Worm (Caenorhabditis elegans): ENCODE results near the gene W04H10.2.
"Not testable (repeated sequence)": the region's sequence is repeated elsewhere in the genome, so short reads cannot be mapped to it uniquely, and the experiment has no call there.

Gene W04H10.2

DNA sequence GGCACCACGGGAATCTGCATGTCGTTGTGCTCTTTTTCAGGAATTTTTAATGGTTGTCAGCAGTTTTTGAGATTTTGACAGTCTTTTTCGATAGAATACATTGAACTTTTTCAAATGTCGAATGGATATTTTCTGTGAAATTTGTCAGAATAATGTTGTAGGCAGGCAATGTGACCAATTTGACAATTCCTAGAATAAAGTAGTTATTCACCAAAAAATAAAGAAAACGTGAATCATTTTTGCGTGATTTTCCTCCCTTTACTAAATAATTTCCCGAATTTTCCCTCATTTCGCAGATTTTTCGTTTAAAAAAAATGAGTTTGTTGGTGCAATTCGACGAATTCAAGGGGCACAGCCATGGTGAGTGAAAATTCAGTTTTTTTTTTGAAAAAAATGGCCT is 3.4 kb downstream of the W04H10.2 start, which contains the start of gene W04H10.1:
Gene W04H10.1 (plus strand): TSS at position 301 of the 400 bp plus-strand sequence.
- TF ChIP-seq elt-2 (tag; optimal IDR thresholded peaks at IDR 0.05) (no peak), ceh-2 (tag; optimal IDR thresholded peaks at IDR 0.05) (no peak), K09A11.1 (tag; optimal IDR thresholded peaks at IDR 0.05; ENCODE audit: insufficient read depth) (no peak), che-1 (tag; optimal IDR thresholded peaks at IDR 0.05) (no peak), unc-42 (tag; optimal IDR thresholded peaks at IDR 0.05) (no peak), syd-9 (tag; optimal IDR thresholded peaks at IDR 0.05) (no peak), pha-2 (tag; optimal IDR thresholded peaks at IDR 0.05) (no peak), sdc-2 (tag; optimal IDR thresholded peaks at IDR 0.05) (no peak), C08G9.2 (tag; optimal IDR thresholded peaks at IDR 0.05) (no peak)

- not testable (repeated sequence) for TF ChIP-seq pqm-1 (tag; optimal IDR thresholded peaks at IDR 0.05); tbx-7 (tag; optimal IDR thresholded peaks at IDR 0.05); dmd-4 (tag; optimal IDR thresholded peaks at IDR 0.05; ENCODE audit: borderline replicate concordance)
Measured at ce11 chrII:612361-612760, 7.0 kb downstream of the W04H10.2 start, which contains the start of gene clec-118. TSS of gene clec-118 (minus strand) at chrII:612461.

- TF ChIP-seq nhr-11 (tag; optimal IDR thresholded peaks at IDR 0.05): no peak
- peak; percentile 48 for TF ChIP-seq ceh-48 (tag; optimal IDR thresholded peaks at IDR 0.05)
Measured at ce11 chrII:614701-615100, 9.3 kb downstream of the W04H10.2 start.

DNA sequence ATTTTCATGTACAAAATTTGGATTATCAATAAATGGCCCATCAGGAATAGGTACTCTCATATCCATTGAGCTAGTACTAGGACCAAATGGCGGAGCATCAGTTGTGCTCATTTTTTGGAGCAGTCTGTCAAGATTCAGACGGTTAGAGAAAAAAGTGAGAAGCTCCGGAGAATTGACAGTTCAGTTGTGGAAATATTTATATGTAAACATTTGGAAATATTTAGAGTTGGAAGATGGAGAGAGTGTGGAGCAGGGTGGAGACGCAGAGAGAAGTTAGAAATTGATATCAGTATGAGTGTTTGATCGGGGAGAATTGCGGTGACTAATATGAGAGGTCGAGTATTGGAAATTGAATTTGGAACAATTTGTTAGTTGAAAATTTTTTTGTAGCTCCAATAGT is 15.8 kb downstream of the W04H10.2 start:
- no peak for TF ChIP-seq C08G9.2 (tag; optimal IDR thresholded peaks at IDR 0.05)

DNA sequence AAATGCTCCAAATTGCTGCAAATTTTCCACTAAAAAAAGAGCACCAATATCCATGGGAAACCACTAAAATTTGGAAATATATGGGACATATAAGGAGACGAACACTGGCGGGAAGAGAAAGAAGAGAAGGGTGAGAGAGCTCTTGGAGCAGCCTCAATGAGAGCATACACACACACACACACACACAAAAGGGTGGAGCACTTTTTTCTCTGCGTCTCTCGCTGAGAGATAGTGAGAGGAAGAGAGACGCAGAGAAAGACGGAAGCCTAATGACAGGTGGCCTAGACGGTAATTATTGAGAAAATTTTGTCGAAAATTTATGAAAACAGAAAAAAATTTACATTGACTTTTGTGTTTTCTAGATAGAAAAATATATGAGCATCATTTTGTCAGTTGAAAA is 17.1 kb downstream of the W04H10.2 start:
- TF ChIP-seq ahr-1 (tag; optimal IDR thresholded peaks at IDR 0.05) (no peak), unc-55 (GFP tag; optimal IDR thresholded peaks at IDR 0.05) (peak; percentile 26), ceh-48 (tag; optimal IDR thresholded peaks at IDR 0.05) (no peak), unc-86 (tag; optimal IDR thresholded peaks at IDR 0.05) (no peak), T23F11.4 (GFP tag; optimal IDR thresholded peaks at IDR 0.05) (no peak), K02D7.2 (tag; optimal IDR thresholded peaks at IDR 0.05) (no peak), zip-5 (tag; optimal IDR thresholded peaks at IDR 0.05) (no peak), madf-2 (tag; optimal IDR thresholded peaks at IDR 0.05) (no peak), ceh-18 (tag; optimal IDR thresholded peaks at IDR 0.05) (no peak), ets-4 (tag; optimal IDR thresholded peaks at IDR 0.05) (no peak), ceh-31 (tag; optimal IDR thresholded peaks at IDR 0.05) (peak; percentile 26), nhr-11 (tag; optimal IDR thresholded peaks at IDR 0.05) (no peak), hlh-13 (GFP tag; optimal IDR thresholded peaks at IDR 0.05) (no peak), hlh-15 (tag; optimal IDR thresholded peaks at IDR 0.05) (no peak), gmeb-2 (tag; optimal IDR thresholded peaks at IDR 0.05) (no peak), ceh-6 (GFP tag; optimal IDR thresholded peaks at IDR 0.05) (no peak), elt-2 (tag; optimal IDR thresholded peaks at IDR 0.05) (no peak), ceh-34 (tag; optimal IDR thresholded peaks at IDR 0.05) (peak; percentile 53), rnt-1 (tag; optimal IDR thresholded peaks at IDR 0.05) (no peak), ceh-45 (GFP tag; IDR thresholded peaks at IDR 0.05) (no peak), tbx-7 (tag; optimal IDR thresholded peaks at IDR 0.05) (no peak), sox-4 (tag; optimal IDR thresholded peaks at IDR 0.05) (no peak), tbx-2 (tag; optimal IDR thresholded peaks at IDR 0.05) (no peak), nfya-1 (tag; optimal IDR thresholded peaks at IDR 0.05) (peak; percentile 45), mec-3 (tag; optimal IDR thresholded peaks at IDR 0.05; ENCODE audit: borderline replicate concordance) (no peak), unc-3 (GFP tag; conservative IDR thresholded peaks at IDR 0.05) (no peak), unc-3 (tag; optimal IDR thresholded peaks at IDR 0.05) (no peak), dve-1 (tag; optimal IDR thresholded peaks at IDR 0.05) (no peak), odd-2 (tag; optimal IDR thresholded peaks at IDR 0.05) (no peak), pag-3 (tag; optimal IDR thresholded peaks at IDR 0.05; ENCODE audit: borderline replicate concordance) (no peak), pha-2 (tag; optimal IDR thresholded peaks at IDR 0.05) (no peak), pax-1 (tag; optimal IDR thresholded peaks at IDR 0.05) (no peak)

Data from whole organism, late embryonic.